Worm (Caenorhabditis elegans) whole organism, L4 larva: ENCODE measurements around the gene catp-2.

Source experiments
- ama-1 ChIP-seq: fragments of 150-350 bp; optimal IDR thresholded peaks from 2 replicates; lab custom pipeline; 2014; ENCODE audit warnings: inconsistent platforms, mixed read lengths
- dmd-9 ChIP-seq: fragments of 200-800 bp; sonication (Bioruptor generic); IDR thresholded peaks from 2 replicates; pipeline ENCODE4 v1.3.6; 2022; ENCODE audit warnings: missing genetic modification reagents, missing genetic modification characterization, missing compliant biosample characterization
- fos-1 ChIP-seq: fragments of 150-350 bp; optimal IDR thresholded peaks from 2 replicates; lab custom pipeline; 2014; ENCODE audit warnings: missing biosample characterization, missing genetic modification characterization
- hlh-30 ChIP-seq: sonication (generic microtip); optimal IDR thresholded peaks from 2 replicates; lab custom pipeline; 2017; ENCODE audit warnings: antibody characterized with exemption, mild to moderate bottlenecking, missing genetic modification characterization, missing compliant biosample characterization; ENCODE audit not compliant: insufficient read depth
- jun-1 ChIP-seq: fragments of 150-350 bp; optimal IDR thresholded peaks from 2 replicates; lab custom pipeline; 2014; ENCODE audit warnings: missing biosample characterization, missing genetic modification reagents, missing genetic modification characterization
- lsy-2 ChIP-seq, 2 experiments: fragments of 150-350 bp in 1 of 2; sonication (generic microtip) in 1 of 2; optimal IDR thresholded peaks; 2 replicates each; lab custom pipeline; 2014 to 2017; ENCODE audit warnings: missing biosample characterization in 2 of 2, missing genetic modification characterization in 2 of 2
- skn-1 ChIP-seq: fragments of 150-350 bp; optimal IDR thresholded peaks from 2 replicates; lab custom pipeline; 2014; ENCODE audit warnings: missing biosample characterization, missing genetic modification characterization

DNA sequence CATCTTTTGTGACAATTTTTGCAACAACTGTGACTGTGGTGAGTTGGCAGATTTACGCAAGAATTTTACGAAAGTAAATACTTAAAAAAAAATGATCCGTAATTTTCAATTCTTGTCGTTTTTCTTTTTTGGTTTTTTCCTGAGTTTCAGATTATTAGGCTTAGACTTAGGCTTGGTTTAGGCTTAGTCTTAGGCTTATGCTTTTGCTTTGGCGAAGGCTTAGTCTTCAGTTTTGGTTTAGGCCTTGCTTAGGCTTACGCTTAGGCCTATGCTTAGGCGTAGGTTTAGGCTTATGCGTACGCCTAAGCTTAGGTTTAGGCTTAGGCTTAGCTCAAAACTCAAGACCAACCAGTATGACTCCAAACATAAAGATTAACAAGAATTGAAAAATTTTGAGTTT is 23.1 kb downstream of the catp-2 start:
- TF ChIP-seq fos-1 (tag; lab: Kevin White, UChicago) (no peak), skn-1 (tag; lab: Kevin White, UChicago) (no peak), lsy-2 (tag; optimal IDR thresholded peaks at IDR 0.05; lab: Kevin White, UChicago) (no peak), hlh-30 (tag; lab: Kevin White, UChicago) (no peak), ama-1 (no peak), dmd-9 (no peak), jun-1 (tag; lab: Kevin White, UChicago) (no peak)
